Fruit fly (Drosophila melanogaster) whole organism, prepupa: ENCODE results near the gene Ada2a.
A peak's percentile ranks its signal among the peaks of the same experiment; 100 is the strongest.

Experiments
- Blimp-1 ChIP-seq: fragments of 200-800 bp; sonication (Bioruptor generic); optimal IDR thresholded peaks from 3 replicates; lab custom pipeline; 2017; ENCODE audit warnings: missing biosample characterization, missing genetic modification characterization, mild to moderate bottlenecking, moderate library complexity, missing genetic modification reagents
- CG10631 ChIP-seq: fragments of 200-800 bp; sonication (Bioruptor generic); optimal IDR thresholded peaks from 2 replicates; lab custom pipeline; 2016; ENCODE audit warnings: missing biosample characterization, missing genetic modification characterization
- CG10669 ChIP-seq: fragments of 200-800 bp; sonication (Bioruptor generic); optimal IDR thresholded peaks from 3 replicates; lab custom pipeline; 2018; ENCODE audit warnings: missing biosample characterization, mild to moderate bottlenecking, missing genetic modification characterization, moderate library complexity
- CG11294 ChIP-seq: fragments of 200-800 bp; sonication (Bioruptor generic); IDR thresholded peaks from 2 replicates; pipeline ENCODE4 v1.3.6; 2022; ENCODE audit warnings: missing biosample characterization, missing genetic modification characterization
- CG11762 ChIP-seq: fragments of 200-800 bp; sonication (Bioruptor generic); optimal IDR thresholded peaks from 3 replicates; lab custom pipeline; 2016; ENCODE audit warnings: missing biosample characterization, missing genetic modification characterization; ENCODE audit not compliant: insufficient read depth
- CG11902 ChIP-seq: fragments of 200-800 bp; sonication (Bioruptor generic); optimal IDR thresholded peaks from 3 replicates; lab custom pipeline; 2016; ENCODE audit warnings: missing biosample characterization, missing genetic modification characterization
- CG15336 ChIP-seq: fragments of 200-800 bp; sonication (Bioruptor generic); IDR thresholded peaks from 2 replicates; pipeline ENCODE4 v1.3.6; 2022; ENCODE audit warnings: missing biosample characterization, missing genetic modification characterization
- CG1621 ChIP-seq: fragments of 200-800 bp; sonication (Bioruptor generic); optimal IDR thresholded peaks from 3 replicates; lab custom pipeline; 2018; ENCODE audit warnings: missing biosample characterization, mild to moderate bottlenecking, missing genetic modification characterization
- CG16779 ChIP-seq: fragments of 200-800 bp; sonication (Bioruptor generic); optimal IDR thresholded peaks from 3 replicates; lab custom pipeline; 2017; ENCODE audit warnings: missing biosample characterization, mild to moderate bottlenecking, missing genetic modification characterization
- CG3032 ChIP-seq: fragments of 200-800 bp; optimal IDR thresholded peaks from 2 replicates; lab custom pipeline; 2019; ENCODE audit warnings: missing biosample characterization, mild to moderate bottlenecking, missing genetic modification characterization, moderate library complexity
- CG31627 ChIP-seq: fragments of 200-800 bp; sonication (Bioruptor generic); optimal IDR thresholded peaks from 3 replicates; lab custom pipeline; 2016; ENCODE audit warnings: missing biosample characterization, missing genetic modification characterization
- CG32006 ChIP-seq: fragments of 200-800 bp; sonication (Bioruptor generic); optimal IDR thresholded peaks from 3 replicates; lab custom pipeline; 2017; ENCODE audit warnings: missing biosample characterization, mild to moderate bottlenecking, missing genetic modification characterization
- CG34406 ChIP-seq: fragments of 200-800 bp; sonication (Bioruptor generic); optimal IDR thresholded peaks from 3 replicates; lab custom pipeline; 2016; ENCODE audit warnings: missing biosample characterization, missing genetic modification characterization
- CG3919 ChIP-seq: fragments of 200-800 bp; sonication (Bioruptor generic); optimal IDR thresholded peaks from 3 replicates; lab custom pipeline; 2016; ENCODE audit warnings: missing biosample characterization, missing genetic modification characterization
- CG4318 ChIP-seq: fragments of 200-800 bp; sonication (Bioruptor generic); optimal IDR thresholded peaks from 3 replicates; lab custom pipeline; 2017; ENCODE audit warnings: missing biosample characterization, mild to moderate bottlenecking, missing genetic modification characterization
- CG6163 ChIP-seq: fragments of 200-800 bp; sonication (Bioruptor generic); IDR thresholded peaks from 3 replicates; pipeline ENCODE4 v1.3.6; 2022; ENCODE audit warnings: missing biosample characterization, missing genetic modification characterization
- CG6276 ChIP-seq: fragments of 200-800 bp; sonication (Bioruptor generic); optimal IDR thresholded peaks from 2 replicates; lab custom pipeline; 2017; ENCODE audit warnings: missing biosample characterization, mild to moderate bottlenecking, missing genetic modification characterization
- CG6808 ChIP-seq: fragments of 200-800 bp; sonication (Bioruptor generic); optimal IDR thresholded peaks from 3 replicates; lab custom pipeline; 2017; ENCODE audit warnings: missing biosample characterization, missing genetic modification characterization, mild to moderate bottlenecking, moderate library complexity, missing genetic modification reagents
- CG8119 ChIP-seq: fragments of 200-800 bp; sonication (Bioruptor generic); IDR thresholded peaks from 3 replicates; pipeline ENCODE4 v1.3.6; 2022; ENCODE audit warnings: missing biosample characterization, missing genetic modification characterization
- CG8319 ChIP-seq: fragments of 200-800 bp; sonication (Bioruptor generic); optimal IDR thresholded peaks from 3 replicates; lab custom pipeline; 2016; ENCODE audit warnings: missing biosample characterization, missing genetic modification characterization
- CG8632 ChIP-seq: fragments of 200-800 bp; sonication (Bioruptor generic); optimal IDR thresholded peaks from 3 replicates; lab custom pipeline; 2016; ENCODE audit warnings: missing biosample characterization, missing genetic modification characterization
- Eip75B ChIP-seq: fragments of 200-800 bp; sonication (Bioruptor generic); optimal IDR thresholded peaks from 3 replicates; lab custom pipeline; 2016; ENCODE audit warnings: missing biosample characterization, missing genetic modification characterization
- Eip93F ChIP-seq: fragments of 200-800 bp; sonication (Bioruptor generic); optimal IDR thresholded peaks from 2 replicates; lab custom pipeline; 2016; ENCODE audit warnings: missing biosample characterization, mild to moderate bottlenecking, missing genetic modification characterization
- Hr39 ChIP-seq: fragments of 200-800 bp; sonication (Bioruptor generic); optimal IDR thresholded peaks from 2 replicates; lab custom pipeline; 2016; ENCODE audit warnings: missing biosample characterization, missing genetic modification characterization
- Hr4 ChIP-seq: fragments of 200-800 bp; sonication (Bioruptor generic); optimal IDR thresholded peaks from 3 replicates; lab custom pipeline; 2016; ENCODE audit warnings: missing biosample characterization, missing genetic modification characterization
- Lpt ChIP-seq: fragments of 200-800 bp; sonication (Bioruptor generic); optimal IDR thresholded peaks from 3 replicates; lab custom pipeline; 2016; ENCODE audit warnings: missing biosample characterization, missing genetic modification characterization
- OdsH ChIP-seq: fragments of 200-800 bp; sonication (Bioruptor generic); optimal IDR thresholded peaks from 3 replicates; lab custom pipeline; 2016; ENCODE audit warnings: missing biosample characterization, missing genetic modification characterization
- Smox ChIP-seq: fragments of 200-800 bp; sonication (Bioruptor generic); optimal IDR thresholded peaks from 3 replicates; lab custom pipeline; 2016; ENCODE audit warnings: missing biosample characterization, missing genetic modification characterization
- Sox102F ChIP-seq: fragments of 200-800 bp; sonication (Bioruptor generic); optimal IDR thresholded peaks from 2 replicates; lab custom pipeline; 2016; ENCODE audit warnings: missing biosample characterization, mild to moderate bottlenecking, missing genetic modification characterization
- Sox14 ChIP-seq: fragments of 200-800 bp; sonication (Bioruptor generic); optimal IDR thresholded peaks from 3 replicates; lab custom pipeline; 2016; ENCODE audit warnings: missing biosample characterization, missing genetic modification characterization
- Sox15 ChIP-seq: fragments of 200-800 bp; sonication (Bioruptor generic); optimal IDR thresholded peaks from 3 replicates; lab custom pipeline; 2016; ENCODE audit warnings: missing biosample characterization, missing genetic modification characterization
- achi ChIP-seq: fragments of 200-800 bp; sonication (Bioruptor generic); optimal IDR thresholded peaks from 3 replicates; lab custom pipeline; 2016; ENCODE audit warnings: missing biosample characterization, missing genetic modification characterization
- cyc ChIP-seq: fragments of 200-800 bp; sonication (Bioruptor generic); optimal IDR thresholded peaks from 3 replicates; lab custom pipeline; 2016; ENCODE audit warnings: missing biosample characterization, missing genetic modification characterization
- dac ChIP-seq: fragments of 200-800 bp; sonication (Bioruptor generic); optimal IDR thresholded peaks from 2 replicates; lab custom pipeline; 2017; ENCODE audit warnings: missing biosample characterization, mild to moderate bottlenecking, missing genetic modification characterization
- dsx ChIP-seq: fragments of 200-800 bp; optimal IDR thresholded peaks from 3 replicates; lab custom pipeline; 2019; ENCODE audit warnings: missing biosample characterization, mild to moderate bottlenecking, missing genetic modification characterization, moderate library complexity; ENCODE audit not compliant: poor library complexity, severe bottlenecking
- esn ChIP-seq: fragments of 200-800 bp; sonication (Bioruptor generic); optimal IDR thresholded peaks from 2 replicates; lab custom pipeline; 2016; ENCODE audit warnings: missing biosample characterization, mild to moderate bottlenecking, missing genetic modification characterization, moderate library complexity
- fd85E ChIP-seq: fragments of 200-800 bp; sonication (Bioruptor generic); optimal IDR thresholded peaks from 3 replicates; lab custom pipeline; 2016; ENCODE audit warnings: missing biosample characterization, missing genetic modification characterization
- fkh ChIP-seq: fragments of 200-800 bp; sonication (Bioruptor generic); optimal IDR thresholded peaks from 3 replicates; lab custom pipeline; 2017; ENCODE audit warnings: missing biosample characterization, mild to moderate bottlenecking, missing genetic modification characterization, moderate library complexity
- lz ChIP-seq: fragments of 200-800 bp; sonication (Bioruptor generic); optimal IDR thresholded peaks from 3 replicates; lab custom pipeline; 2016; ENCODE audit warnings: missing biosample characterization, missing genetic modification characterization
- net ChIP-seq: fragments of 200-800 bp; sonication (Bioruptor generic); optimal IDR thresholded peaks from 3 replicates; lab custom pipeline; 2016; ENCODE audit warnings: missing biosample characterization, missing genetic modification characterization
- pdm3 ChIP-seq: fragments of 200-800 bp; sonication (Bioruptor generic); optimal IDR thresholded peaks from 3 replicates; lab custom pipeline; 2016; ENCODE audit warnings: missing biosample characterization, missing genetic modification characterization
- salr ChIP-seq, 2 experiments: fragments of 200-800 bp; sonication (Bioruptor generic); optimal IDR thresholded peaks; 3 replicates each; lab custom pipeline; 2016 to 2018; ENCODE audit warnings: missing biosample characterization in 2 of 2, missing genetic modification characterization in 2 of 2, mild to moderate bottlenecking in 1 of 2
- ss ChIP-seq, 2 experiments: fragments of 200-800 bp; sonication (Bioruptor generic); optimal IDR thresholded peaks; 2 replicates in 1 of 2; 3 replicates in 1 of 2; lab custom pipeline; 2017 to 2018; ENCODE audit warnings: mild to moderate bottlenecking in 2 of 2, missing biosample characterization in 2 of 2, missing genetic modification characterization in 2 of 2, moderate library complexity in 1 of 2
- svp ChIP-seq: fragments of 200-800 bp; sonication (Bioruptor generic); peaks from one replicate; lab custom pipeline; 2016; ENCODE audit warnings: missing biosample characterization, missing genetic modification characterization
- topi ChIP-seq: fragments of 200-800 bp; sonication (Bioruptor generic); optimal IDR thresholded peaks from 3 replicates; lab custom pipeline; 2016; ENCODE audit warnings: missing biosample characterization, missing genetic modification characterization
- vri ChIP-seq: fragments of 200-800 bp; sonication (Bioruptor generic); optimal IDR thresholded peaks from 3 replicates; lab custom pipeline; 2016; ENCODE audit warnings: missing biosample characterization, mild to moderate bottlenecking, missing genetic modification characterization

Ada2a gene

dm6 chr3R:18295262-18295944 is 40.1 kb upstream of the Ada2a start (continued):
- TF ChIP-seq CG3919 (GFP tag; lab: Kevin White, UChicago): peak; percentile 38
- no peak for TF ChIP-seq achi (GFP tag; lab: Kevin White, UChicago)
- peak; percentile 53 for TF ChIP-seq svp
- peak; percentile 28 for TF ChIP-seq CG3032 (tag; lab: Kevin White, UChicago)
- no peak for TF ChIP-seq Sox15 (GFP tag; lab: Kevin White, UChicago)
- TF ChIP-seq CG8119 (GFP tag; lab: Robert Waterston, UW): peak; percentile 45; the same call in 2 of the 3 replicates
- TF ChIP-seq vri (GFP tag; lab: Kevin White, UChicago): no peak
- no peak for TF ChIP-seq CG4318 (GFP tag; lab: Kevin White, UChicago)
- peak; percentile 21 for TF ChIP-seq Smox (GFP tag; lab: Kevin White, UChicago)
- TF ChIP-seq CG11294 (GFP tag; lab: Robert Waterston, UW): no peak
- peak in 1 of 2 experiments; percentile 28 for TF ChIP-seq ss (GFP tag; optimal IDR thresholded peaks at IDR 0.05; lab: Kevin White, UChicago)
- TF ChIP-seq CG6276 (GFP tag; lab: Kevin White, UChicago): no peak
- peak; percentile 44 for TF ChIP-seq CG15336 (GFP tag; lab: Robert Waterston, UW)
- no peak for TF ChIP-seq Blimp-1 (GFP tag; lab: Kevin White, UChicago)
- peak; percentile 52 for TF ChIP-seq CG6808 (GFP tag; lab: Kevin White, UChicago)
- peak; percentile 43 for TF ChIP-seq net (GFP tag; lab: Kevin White, UChicago)
- TF ChIP-seq Hr39 (GFP tag; lab: Kevin White, UChicago): no peak
- no peak for TF ChIP-seq CG1621
- TF ChIP-seq Lpt (GFP tag; lab: Kevin White, UChicago): peak; percentile 35
- no peak for TF ChIP-seq fd85E (GFP tag; lab: Kevin White, UChicago)
- no peak for TF ChIP-seq fkh (GFP tag; lab: Kevin White, UChicago)
- no peak for TF ChIP-seq CG6163 (GFP tag; lab: Robert Waterston, UW)
- no peak for TF ChIP-seq CG11902 (GFP tag; lab: Kevin White, UChicago)
- no peak for TF ChIP-seq CG8632 (GFP tag; lab: Kevin White, UChicago)
- peak; percentile 3 for TF ChIP-seq topi (GFP tag; lab: Kevin White, UChicago)
- TF ChIP-seq dac (GFP tag; lab: Kevin White, UChicago): no peak
- TF ChIP-seq CG10631: peak; percentile 9
- TF ChIP-seq salr (GFP tag; optimal IDR thresholded peaks at IDR 0.05; lab: Kevin White, UChicago): peak; percentile 22 to 24
- peak; percentile 51 for TF ChIP-seq OdsH (GFP tag; lab: Kevin White, UChicago)
- peak; percentile 64 for TF ChIP-seq Hr4 (GFP tag; lab: Kevin White, UChicago)
- peak; percentile 40 for TF ChIP-seq CG10669
- TF ChIP-seq Sox102F (GFP tag; lab: Kevin White, UChicago): no peak
- TF ChIP-seq CG34406 (GFP tag; lab: Kevin White, UChicago): peak; percentile 24
- TF ChIP-seq dsx (GFP tag; lab: Kevin White, UChicago): peak; percentile 11
- TF ChIP-seq CG8319: no peak
- TF ChIP-seq Eip93F (GFP tag; lab: Kevin White, UChicago): no peak

- TF ChIP-seq CG10631 (no peak), Eip75B (GFP tag; lab: Kevin White, UChicago) (no peak), Lpt (GFP tag; lab: Kevin White, UChicago) (no peak), OdsH (GFP tag; lab: Kevin White, UChicago) (no peak), lz (no peak), CG3919 (GFP tag; lab: Kevin White, UChicago) (no peak), esn (GFP tag; lab: Kevin White, UChicago) (no peak), svp (peak; percentile 34), fkh (GFP tag; lab: Kevin White, UChicago) (no peak), CG15336 (GFP tag; lab: Robert Waterston, UW) (no peak), CG31627 (GFP tag; lab: Kevin White, UChicago) (no peak), Blimp-1 (GFP tag; lab: Kevin White, UChicago) (peak; percentile 46), CG8319 (no peak), dac (GFP tag; lab: Kevin White, UChicago) (no peak), CG32006 (no peak), CG11762 (GFP tag; lab: Kevin White, UChicago) (no peak), dsx (GFP tag; lab: Kevin White, UChicago) (no peak), Hr39 (GFP tag; lab: Kevin White, UChicago) (no peak), Smox (GFP tag; lab: Kevin White, UChicago) (no peak), cyc (GFP tag; lab: Kevin White, UChicago) (no peak), pdm3 (GFP tag; lab: Kevin White, UChicago) (no peak), Sox14 (GFP tag; lab: Kevin White, UChicago) (no peak), CG6163 (GFP tag; lab: Robert Waterston, UW) (0 out of 3 replicates have a peak, but pooled peaks have one; percentile 10), CG8632 (GFP tag; lab: Kevin White, UChicago) (no peak), CG8119 (GFP tag; lab: Robert Waterston, UW) (no peak), Hr4 (GFP tag; lab: Kevin White, UChicago) (no peak), CG16779 (no peak), salr (GFP tag; optimal IDR thresholded peaks at IDR 0.05; lab: Kevin White, UChicago) (no peak)
Observed at dm6 chr3R:18294488-18294887, 39.2 kb upstream of the Ada2a start.
